Fruit fly (Drosophila melanogaster) whole organism, embryonic: ENCODE measurements around the gene mRpL10.

Experiments
- Atf6 ChIP-seq: fragments of 200-800 bp; sonication (Bioruptor generic); IDR thresholded peaks from 2 replicates; pipeline ENCODE4 v1.3.6; 2022; ENCODE audit warnings: missing biosample characterization, missing genetic modification characterization
- CG10267 ChIP-seq: fragments of 200-800 bp; sonication (Bioruptor generic); optimal IDR thresholded peaks from 2 replicates; lab custom pipeline; 2018; ENCODE audit warnings: missing biosample characterization, mild to moderate bottlenecking, missing genetic modification characterization, moderate library complexity
- CG11723 ChIP-seq: fragments of 200-800 bp; sonication (Bioruptor generic); optimal IDR thresholded peaks from 2 replicates; lab custom pipeline; 2017; ENCODE audit warnings: missing biosample characterization, mild to moderate bottlenecking, missing genetic modification characterization
- CG13775 ChIP-seq: fragments of 200-800 bp; sonication (Bioruptor generic); optimal IDR thresholded peaks from 3 replicates; lab custom pipeline; 2017; ENCODE audit warnings: missing biosample characterization, mild to moderate bottlenecking, missing genetic modification characterization
- CG14441 ChIP-seq: fragments of 200-800 bp; sonication (Bioruptor generic); IDR thresholded peaks from 2 replicates; pipeline ENCODE4 v1.3.6; 2022; ENCODE audit warnings: missing biosample characterization, missing genetic modification characterization
- CG15073 ChIP-seq: fragments of 200-800 bp; sonication (Bioruptor generic); optimal IDR thresholded peaks from 2 replicates; lab custom pipeline; 2016; ENCODE audit warnings: missing biosample characterization, missing genetic modification characterization
- CG17912 ChIP-seq: fragments of 200-800 bp; sonication (Bioruptor generic); optimal IDR thresholded peaks from 2 replicates; lab custom pipeline; 2018; ENCODE audit warnings: missing biosample characterization, mild to moderate bottlenecking, missing genetic modification characterization
- CG2129 ChIP-seq: fragments of 200-800 bp; sonication (Bioruptor generic); IDR thresholded peaks from 2 replicates; pipeline ENCODE4 v1.3.6; 2022; ENCODE audit warnings: missing biosample characterization, missing genetic modification characterization; ENCODE audit not compliant: partially characterized antibody
- CG2678 ChIP-seq: fragments of 200-800 bp; sonication (Bioruptor generic); optimal IDR thresholded peaks from 3 replicates; lab custom pipeline; 2019; ENCODE audit warnings: missing biosample characterization, mild to moderate bottlenecking, missing genetic modification characterization, moderate library complexity
- CG32532 ChIP-seq: fragments of 200-800 bp; sonication (Bioruptor generic); IDR thresholded peaks from 2 replicates; pipeline ENCODE4 v1.3.6; 2022; ENCODE audit warnings: missing biosample characterization, missing genetic modification characterization
- CG43689 ChIP-seq: fragments of 200-800 bp; sonication (Bioruptor generic); IDR thresholded peaks from 2 replicates; pipeline ENCODE4 v1.3.6; 2022; ENCODE audit warnings: missing biosample characterization, missing genetic modification characterization
- CG5180 ChIP-seq: fragments of 200-800 bp; sonication (Bioruptor generic); optimal IDR thresholded peaks from 3 replicates; lab custom pipeline; 2017; ENCODE audit warnings: missing biosample characterization, missing genetic modification characterization, mild to moderate bottlenecking, moderate library complexity, missing genetic modification reagents
- CG6689 ChIP-seq: fragments of 200-800 bp; sonication (Bioruptor generic); IDR thresholded peaks from 2 replicates; pipeline ENCODE4 v1.3.6; 2022; ENCODE audit warnings: missing biosample characterization, missing genetic modification characterization
- CG6813 ChIP-seq: fragments of 200-800 bp; sonication (Bioruptor generic); optimal IDR thresholded peaks from 2 replicates; lab custom pipeline; 2017; ENCODE audit warnings: missing biosample characterization, missing genetic modification characterization, mild to moderate bottlenecking, moderate library complexity, missing genetic modification reagents
- CG7963 ChIP-seq: fragments of 200-800 bp; sonication (Bioruptor generic); IDR thresholded peaks from 3 replicates; pipeline ENCODE4 v1.3.6; 2022; ENCODE audit warnings: missing biosample characterization, missing genetic modification characterization; ENCODE audit not compliant: partially characterized antibody
- CG8089 ChIP-seq: fragments of 200-800 bp; sonication (Bioruptor generic); optimal IDR thresholded peaks from 3 replicates; lab custom pipeline; 2016; ENCODE audit warnings: missing biosample characterization, missing genetic modification characterization
- CG8281 ChIP-seq: fragments of 200-800 bp; sonication (Bioruptor generic); optimal IDR thresholded peaks from 2 replicates; lab custom pipeline; 2018; ENCODE audit warnings: missing biosample characterization, mild to moderate bottlenecking, missing genetic modification characterization, moderate library complexity
- CG8290 ChIP-seq, 3 experiments: fragments of 200-800 bp; sonication (Bioruptor generic); optimal IDR thresholded peaks; 2 replicates each; lab custom pipeline; 2016 to 2019; ENCODE audit warnings: missing biosample characterization in 3 of 3, missing genetic modification characterization in 3 of 3, mild to moderate bottlenecking in 2 of 3, moderate library complexity in 1 of 3
- Camta ChIP-seq: fragments of 200-800 bp; sonication (Bioruptor generic); optimal IDR thresholded peaks from 2 replicates; lab custom pipeline; 2016; ENCODE audit warnings: missing biosample characterization, missing genetic modification characterization
- Deaf1 ChIP-seq: fragments of 200-800 bp; optimal IDR thresholded peaks from 3 replicates; lab custom pipeline; 2019; ENCODE audit warnings: missing biosample characterization, mild to moderate bottlenecking, missing genetic modification characterization, moderate library complexity
- Dek ChIP-seq: fragments of 200-800 bp; sonication (Bioruptor generic); optimal IDR thresholded peaks from 3 replicates; lab custom pipeline; 2019; ENCODE audit warnings: missing biosample characterization, mild to moderate bottlenecking, missing genetic modification characterization, moderate library complexity
- Dfd ChIP-seq, 2 experiments: fragments of >200 bp; optimal IDR thresholded peaks; 2 replicates each; lab custom pipeline; 2017; ENCODE audit warnings: missing biosample characterization in 2 of 2, missing genetic modification characterization in 2 of 2
- Gug ChIP-seq: fragments of 200-800 bp; sonication (Bioruptor generic); IDR thresholded peaks from 4 replicates; pipeline ENCODE4 v1.3.6; 2022; ENCODE audit warnings: missing biosample characterization, missing genetic modification characterization
- HLHmδ ChIP-seq: fragments of 200-800 bp; sonication (Bioruptor generic); optimal IDR thresholded peaks from 2 replicates; lab custom pipeline; 2018; ENCODE audit warnings: missing biosample characterization, mild to moderate bottlenecking, missing genetic modification characterization, moderate library complexity
- Hmr ChIP-seq: fragments of 200-800 bp; sonication (Bioruptor generic); optimal IDR thresholded peaks from 3 replicates; lab custom pipeline; 2017; ENCODE audit warnings: mild to moderate bottlenecking, missing biosample characterization, missing genetic modification reagents, missing genetic modification characterization
- Hr3 ChIP-seq: fragments of 200-800 bp; sonication (Bioruptor generic); optimal IDR thresholded peaks from 3 replicates; lab custom pipeline; 2016; ENCODE audit warnings: missing biosample characterization, missing genetic modification characterization
- NFAT ChIP-seq: fragments of 200-800 bp; sonication (Bioruptor generic); IDR thresholded peaks from 2 replicates; pipeline ENCODE4 v1.3.6; 2022; ENCODE audit warnings: missing biosample characterization, missing genetic modification characterization
- Stat92E ChIP-seq, 3 experiments: fragments of >200 bp in 2 of 3; fragments of 200-800 bp in 1 of 3; sonication (Bioruptor generic) in 1 of 3; optimal IDR thresholded peaks; 2 replicates each; lab custom pipeline; 2017 to 2019; ENCODE audit warnings: missing biosample characterization in 3 of 3, missing genetic modification characterization in 3 of 3, mild to moderate bottlenecking in 1 of 3, moderate library complexity in 1 of 3
- Usf ChIP-seq: fragments of 200-800 bp; sonication (Bioruptor generic); optimal IDR thresholded peaks from 2 replicates; lab custom pipeline; 2017; ENCODE audit warnings: missing genotype, missing biosample characterization, missing genetic modification characterization
- Vsx1 ChIP-seq: fragments of 200-800 bp; sonication (Bioruptor generic); optimal IDR thresholded peaks from 2 replicates; lab custom pipeline; 2017; ENCODE audit warnings: missing biosample characterization, mild to moderate bottlenecking, missing genetic modification characterization, missing genetic modification reagents
- ara ChIP-seq: fragments of 200-800 bp; sonication (Bioruptor generic); IDR thresholded peaks from 2 replicates; pipeline ENCODE4 v1.3.6; 2022; ENCODE audit warnings: missing biosample characterization, missing genetic modification characterization
- ato ChIP-seq: fragments of 200-800 bp; sonication (Bioruptor generic); IDR thresholded peaks from 2 replicates; pipeline ENCODE4 v1.3.6; 2022; ENCODE audit warnings: missing biosample characterization, missing genetic modification characterization; ENCODE audit not compliant: partially characterized antibody
- cad ChIP-seq: fragments of >200 bp; optimal IDR thresholded peaks from 2 replicates; lab custom pipeline; 2017; ENCODE audit warnings: missing biosample characterization, missing genetic modification characterization
- dmrt11E ChIP-seq: fragments of 200-800 bp; sonication (Bioruptor generic); optimal IDR thresholded peaks from 3 replicates; lab custom pipeline; 2018; ENCODE audit warnings: missing biosample characterization, mild to moderate bottlenecking, missing genetic modification characterization, moderate library complexity
- dysf ChIP-seq: fragments of 200-800 bp; sonication (Bioruptor generic); IDR thresholded peaks from 3 replicates; pipeline ENCODE4 v1.3.6; 2022; ENCODE audit warnings: missing biosample characterization, missing genetic modification characterization
- fru ChIP-seq: fragments of >200 bp; optimal IDR thresholded peaks from 2 replicates; lab custom pipeline; 2017
- ftz-f1 ChIP-seq: fragments of 200-800 bp; sonication (Bioruptor generic); optimal IDR thresholded peaks from 2 replicates; lab custom pipeline; 2016; ENCODE audit warnings: missing biosample characterization, missing genetic modification characterization
- gfzf ChIP-seq: fragments of 200-800 bp; sonication (Bioruptor generic); optimal IDR thresholded peaks from 2 replicates; lab custom pipeline; 2016; ENCODE audit warnings: missing biosample characterization, mild to moderate bottlenecking, missing genetic modification characterization, moderate library complexity
- grn ChIP-seq: fragments of 200-800 bp; sonication (Bioruptor generic); optimal IDR thresholded peaks from 3 replicates; lab custom pipeline; 2017; ENCODE audit warnings: missing biosample characterization, missing genetic modification characterization
- jigr1 ChIP-seq: fragments of 200-800 bp; sonication (Bioruptor generic); IDR thresholded peaks from 3 replicates; pipeline ENCODE4 v1.3.6; 2022; ENCODE audit warnings: missing biosample characterization, missing genetic modification characterization
- jumu ChIP-seq: fragments of 200-800 bp; sonication (Bioruptor generic); optimal IDR thresholded peaks from 3 replicates; lab custom pipeline; 2016; ENCODE audit warnings: missing biosample characterization, missing genetic modification characterization
- kah ChIP-seq: fragments of 200-800 bp; sonication (Bioruptor generic); optimal IDR thresholded peaks from 2 replicates; lab custom pipeline; 2018; ENCODE audit warnings: missing biosample characterization, mild to moderate bottlenecking, missing genetic modification characterization
- prd ChIP-seq, 3 experiments: fragments of >200 bp in 2 of 3; fragments of 200-800 bp in 1 of 3; sonication (Bioruptor generic) in 1 of 3; optimal IDR thresholded peaks in 2 of 3; IDR thresholded peaks in 1 of 3; 2 replicates in 2 of 3; 3 replicates in 1 of 3; pipeline versions ENCODE4 v1.3.6 to Lab custom; 2017 to 2022; ENCODE audit warnings: missing biosample characterization in 1 of 3, missing genetic modification characterization in 1 of 3
- salm ChIP-seq: fragments of 200-800 bp; sonication (Bioruptor generic); optimal IDR thresholded peaks from 2 replicates; lab custom pipeline; 2018; ENCODE audit warnings: missing biosample characterization, mild to moderate bottlenecking, missing genetic modification characterization
- slou ChIP-seq: fragments of 200-800 bp; sonication (Bioruptor generic); optimal IDR thresholded peaks from 3 replicates; lab custom pipeline; 2016; ENCODE audit warnings: missing biosample characterization, missing genetic modification characterization
- tll ChIP-seq, 2 experiments: fragments of 200-800 bp in 1 of 2; fragments of >200 bp in 1 of 2; sonication (Bioruptor generic) in 1 of 2; optimal IDR thresholded peaks; 2 replicates each; lab custom pipeline; 2017 to 2019; ENCODE audit warnings: missing biosample characterization in 2 of 2, missing genetic modification characterization in 2 of 2, mild to moderate bottlenecking in 1 of 2, moderate library complexity in 1 of 2
- trem ChIP-seq: fragments of 200-800 bp; optimal IDR thresholded peaks from 3 replicates; lab custom pipeline; 2019; ENCODE audit warnings: missing biosample characterization, mild to moderate bottlenecking, missing genetic modification characterization, moderate library complexity
- zfh1 ChIP-seq: fragments of 200-800 bp; sonication (Bioruptor generic); IDR thresholded peaks from 3 replicates; pipeline ENCODE4 v1.3.6; 2022; ENCODE audit warnings: missing biosample characterization, missing genetic modification characterization

Gene mRpL10

DNA sequence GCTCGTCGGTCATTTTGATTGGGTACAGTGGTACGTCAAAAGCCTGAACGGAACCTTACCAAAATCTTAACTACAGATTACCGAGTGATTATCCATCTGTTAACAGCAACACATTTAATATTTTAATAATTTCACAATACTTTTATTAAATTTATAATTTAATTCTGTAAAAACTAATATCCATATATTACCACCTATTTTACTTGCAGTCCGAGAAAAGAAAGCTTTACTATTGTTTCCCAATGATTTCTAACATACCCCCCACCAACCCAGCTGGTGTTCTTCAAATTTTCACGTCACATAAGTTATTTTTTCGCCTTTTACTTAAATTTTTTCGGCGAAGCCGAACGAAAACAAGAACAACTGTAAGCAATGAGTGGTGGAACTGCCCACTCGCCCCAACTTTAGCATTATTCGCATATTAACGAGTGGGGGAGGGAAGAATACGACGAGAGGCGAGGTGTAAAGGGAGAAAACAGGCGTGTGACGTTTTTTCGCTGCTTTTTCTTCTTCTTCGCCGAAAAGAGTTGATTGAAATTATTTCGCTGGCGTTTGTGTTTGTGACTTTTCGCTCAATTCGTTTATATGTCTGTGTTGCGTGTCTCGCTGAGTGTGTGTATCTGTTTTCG is 44.4 kb downstream of the mRpL10 start (continued):
- TF ChIP-seq Camta (GFP tag; lab: Kevin White, UChicago) (no peak), HLHmδ (GFP tag; lab: Kevin White, UChicago) (no peak), zfh1 (GFP tag; lab: Robert Waterston, UW) (no peak), CG14441 (GFP tag; lab: Robert Waterston, UW) (0 out of 2 replicates have a peak, but pooled peaks have one; percentile 38), CG2678 (tag; lab: Kevin White, UChicago) (peak; percentile 82), tll (GFP tag; optimal IDR thresholded peaks at IDR 0.05; lab: Kevin White, UChicago) (no peak), CG8089 (GFP tag; lab: Kevin White, UChicago) (no peak), grn (GFP tag; lab: Kevin White, UChicago) (no peak), Dek (tag; lab: Kevin White, UChicago) (peak; percentile 63), prd (optimal IDR thresholded peaks at IDR 0.05; lab: Kevin White, UChicago) (no peak), prd (GFP tag; IDR thresholded peaks at IDR 0.05; lab: Robert Waterston, UW) (peak; percentile 43), kah (GFP tag; lab: Kevin White, UChicago) (no peak), CG7963 (GFP tag; lab: Robert Waterston, UW) (no peak), ftz-f1 (GFP tag; lab: Kevin White, UChicago) (peak; percentile 8), NFAT (GFP tag; lab: Robert Waterston, UW) (no peak; the same call in 1 of the 2 replicates), ato (GFP tag; lab: Robert Waterston, UW) (no peak), Dfd (GFP tag; optimal IDR thresholded peaks at IDR 0.05; lab: Kevin White, UChicago) (no peak), CG13775 (GFP tag; lab: Kevin White, UChicago) (peak; percentile 69), Hr3 (GFP tag; lab: Kevin White, UChicago) (peak; percentile 33), ara (GFP tag; lab: Robert Waterston, UW) (no peak), cad (no peak), salm (no peak), fru (no peak), Atf6 (GFP tag; lab: Robert Waterston, UW) (peak; percentile 43; the same call in 1 of the 2 replicates), Usf (GFP tag; lab: Kevin White, UChicago) (peak; percentile 19), Deaf1 (tag; lab: Kevin White, UChicago) (peak; percentile 45), jigr1 (GFP tag; lab: Robert Waterston, UW) (no peak), CG8290 (GFP tag; optimal IDR thresholded peaks at IDR 0.05; lab: Kevin White, UChicago) (no peak), CG8290 (tag; optimal IDR thresholded peaks at IDR 0.05; lab: Kevin White, UChicago) (peak in 1 of 2 experiments; percentile 37), CG32532 (GFP tag; lab: Robert Waterston, UW) (peak; percentile 69), slou (GFP tag; lab: Kevin White, UChicago) (no peak), Stat92E (GFP tag; optimal IDR thresholded peaks at IDR 0.05; lab: Kevin White, UChicago) (no peak), CG2129 (GFP tag; lab: Robert Waterston, UW) (no peak), CG5180 (peak; percentile 16), dmrt11E (tag; lab: Kevin White, UChicago) (no peak), CG43689 (GFP tag; lab: Robert Waterston, UW) (no peak), CG11723 (GFP tag; lab: Kevin White, UChicago) (peak; percentile 29), Gug (GFP tag; lab: Robert Waterston, UW) (peak; percentile 8; the same call in 2 of the 4 replicates), jumu (GFP tag; lab: Kevin White, UChicago) (no peak), Vsx1 (peak; percentile 14), CG8281 (tag; lab: Kevin White, UChicago) (peak; percentile 15), trem (tag; lab: Kevin White, UChicago) (peak; percentile 60), dysf (GFP tag; lab: Robert Waterston, UW) (peak; percentile 58), CG10267 (tag; lab: Kevin White, UChicago) (peak; percentile 42), CG6689 (no peak), CG17912 (GFP tag; lab: Kevin White, UChicago) (no peak), Hmr (GFP tag; lab: Kevin White, UChicago) (peak; percentile 83), gfzf (no peak), CG15073 (GFP tag; lab: Kevin White, UChicago) (no peak), CG6813 (GFP tag; lab: Kevin White, UChicago) (peak; percentile 59)
